Fruit fly (Drosophila melanogaster): ENCODE data around the gene Pfas.

dm6 chr2L:6028712-6029111 lies 17.1 kb downstream of the Pfas start:
- no peak for TF ChIP-seq CG9948 (tag; optimal IDR thresholded peaks at IDR 0.05)
- no peak for TF ChIP-seq EcR (GFP tag; optimal IDR thresholded peaks at IDR 0.05)
- TF ChIP-seq Pif1B (GFP tag; optimal IDR thresholded peaks at IDR 0.05), result no peak
- no peak for TF ChIP-seq CG8301 (tag; optimal IDR thresholded peaks at IDR 0.05)
- no peak for TF ChIP-seq CG32121 (GFP tag; IDR thresholded peaks at IDR 0.05)
- TF ChIP-seq CG14655 (GFP tag; optimal IDR thresholded peaks at IDR 0.05), result no peak
- no peak for TF ChIP-seq D1 (tag; optimal IDR thresholded peaks at IDR 0.05)
- no peak; the same call in 1 of the 2 replicates for TF ChIP-seq Ets98B (GFP tag; IDR thresholded peaks at IDR 0.05)
- no peak for TF ChIP-seq CG13204 (GFP tag; optimal IDR thresholded peaks at IDR 0.05)
- no peak for TF ChIP-seq CG4496 (GFP tag; IDR thresholded peaks at IDR 0.05)

Data from whole organism, pupa.